Worm (Caenorhabditis elegans) whole organism, L4 larva: Measurements from ENCODE around the gene ZK673.6.

Experiments used
- D1046.2 ChIP-seq: fragments of 200-800 bp; sonication (Bioruptor generic); IDR thresholded peaks from 2 replicates; pipeline ENCODE4 v1.3.6; 2022; ENCODE audit warnings: missing genetic modification characterization, missing compliant biosample characterization
- F10B5.3 ChIP-seq: sonication (generic microtip); optimal IDR thresholded peaks from 2 replicates; lab custom pipeline; 2016; ENCODE audit warnings: mild to moderate bottlenecking, missing genetic modification characterization, missing compliant biosample characterization
- T20F7.1 ChIP-seq: fragments of 200-800 bp; sonication (Bioruptor generic); optimal IDR thresholded peaks from 2 replicates; lab custom pipeline; 2018; ENCODE audit warnings: mild to moderate bottlenecking, missing genetic modification characterization, missing compliant biosample characterization
- aha-1 ChIP-seq: fragments of 150-350 bp; peaks from one replicate; lab custom pipeline; 2014; ENCODE audit warnings: missing biosample characterization, missing genetic modification characterization
- aly-2 ChIP-seq: sonication (generic microtip); optimal IDR thresholded peaks from 2 replicates; lab custom pipeline; 2018; ENCODE audit warnings: missing biosample characterization, missing genetic modification characterization
- ama-1 ChIP-seq: fragments of 150-350 bp; optimal IDR thresholded peaks from 2 replicates; lab custom pipeline; 2014; ENCODE audit warnings: inconsistent platforms, mixed read lengths
- arid-1 ChIP-seq: fragments of 200-800 bp; sonication (Bioruptor generic); conservative IDR thresholded peaks from 2 replicates; pipeline ENCODE4 v1.3.6; 2022; ENCODE audit warnings: missing genetic modification reagents, missing genetic modification characterization, missing compliant biosample characterization
- ceh-44 ChIP-seq: fragments of 200-800 bp; sonication (Bioruptor generic); IDR thresholded peaks from 2 replicates; pipeline ENCODE4 v1.3.6; 2022; ENCODE audit warnings: missing genetic modification reagents, missing genetic modification characterization, missing compliant biosample characterization
- ceh-82 ChIP-seq: sonication (generic microtip); optimal IDR thresholded peaks from 2 replicates; lab custom pipeline; 2017; ENCODE audit warnings: missing biosample characterization, missing genetic modification characterization
- ces-1 ChIP-seq: fragments of 150-350 bp; sonication (generic microtip); optimal IDR thresholded peaks from 4 replicates; lab custom pipeline; 2014; ENCODE audit warnings: missing biosample characterization, missing genetic modification reagents, missing genetic modification characterization
- ctbp-1 ChIP-seq: fragments of 200-800 bp; sonication (Bioruptor generic); IDR thresholded peaks from 2 replicates; pipeline ENCODE4 v1.3.6; 2022; ENCODE audit warnings: missing genetic modification reagents, missing genetic modification characterization, missing compliant biosample characterization
- daf-16 ChIP-seq, 3 experiments: sonication (generic microtip); optimal IDR thresholded peaks; 2 replicates each; lab custom pipeline; 2016 to 2017; ENCODE audit warnings: missing genetic modification characterization in 3 of 3, missing genetic modification reagents in 3 of 3, mild to moderate bottlenecking in 2 of 3, missing compliant biosample characterization in 2 of 3, missing biosample characterization in 1 of 3, moderate library complexity in 1 of 3
- daf-19 ChIP-seq: fragments of 200-800 bp; sonication (Bioruptor generic); conservative IDR thresholded peaks from 2 replicates; pipeline ENCODE4 v1.3.6; 2022; ENCODE audit warnings: missing genetic modification characterization, missing compliant biosample characterization
- dmd-9 ChIP-seq: fragments of 200-800 bp; sonication (Bioruptor generic); IDR thresholded peaks from 2 replicates; pipeline ENCODE4 v1.3.6; 2022; ENCODE audit warnings: missing genetic modification reagents, missing genetic modification characterization, missing compliant biosample characterization
- dpl-1 ChIP-seq: fragments of 150-350 bp; optimal IDR thresholded peaks from 2 replicates; lab custom pipeline; 2014; ENCODE audit warnings: missing biosample characterization, missing genetic modification reagents, missing genetic modification characterization
- dve-1 ChIP-seq: sonication (generic microtip); optimal IDR thresholded peaks from 2 replicates; lab custom pipeline; 2017; ENCODE audit warnings: antibody characterized with exemption, mild to moderate bottlenecking, missing genetic modification characterization, missing compliant biosample characterization; ENCODE audit not compliant: insufficient read depth
- egl-43 ChIP-seq: fragments of 200-800 bp; sonication (Bioruptor generic); IDR thresholded peaks from 2 replicates; pipeline ENCODE4 v1.3.6; 2022; ENCODE audit warnings: missing genetic modification reagents, missing genetic modification characterization, missing compliant biosample characterization
- fos-1 ChIP-seq: fragments of 150-350 bp; optimal IDR thresholded peaks from 2 replicates; lab custom pipeline; 2014; ENCODE audit warnings: missing biosample characterization, missing genetic modification characterization
- hif-1 ChIP-seq, 2 experiments: sonication (generic microtip); optimal IDR thresholded peaks; 2 replicates each; lab custom pipeline; 2016 to 2017; ENCODE audit warnings: missing compliant biosample characterization in 2 of 2, missing genetic modification characterization in 2 of 2, missing genetic modification reagents in 2 of 2, missing genotype in 2 of 2, mild to moderate bottlenecking in 1 of 2
- hlh-30 ChIP-seq: sonication (generic microtip); optimal IDR thresholded peaks from 2 replicates; lab custom pipeline; 2017; ENCODE audit warnings: antibody characterized with exemption, mild to moderate bottlenecking, missing genetic modification characterization, missing compliant biosample characterization; ENCODE audit not compliant: insufficient read depth
- lim-7 ChIP-seq: fragments of 200-800 bp; sonication (Bioruptor generic); IDR thresholded peaks from 2 replicates; pipeline ENCODE4 v1.3.6; 2022; ENCODE audit warnings: missing genetic modification characterization, missing compliant biosample characterization
- lin-1 ChIP-seq: fragments of 200-800 bp; sonication (Bioruptor generic); IDR thresholded peaks from 2 replicates; pipeline ENCODE4 v1.3.6; 2022; ENCODE audit warnings: missing genetic modification reagents, missing genetic modification characterization, missing compliant biosample characterization
- lin-29 ChIP-seq: fragments of 200-800 bp; sonication (Bioruptor generic); IDR thresholded peaks from 2 replicates; pipeline ENCODE4 v1.3.6; 2022; ENCODE audit warnings: missing genetic modification reagents, missing genetic modification characterization, missing compliant biosample characterization
- lir-3 ChIP-seq: sonication (generic microtip); optimal IDR thresholded peaks from 2 replicates; lab custom pipeline; 2016; ENCODE audit warnings: mild to moderate bottlenecking, missing genetic modification characterization, missing compliant biosample characterization
- madf-9 ChIP-seq: fragments of 200-800 bp; sonication (Bioruptor generic); conservative IDR thresholded peaks from 2 replicates; pipeline ENCODE4 v1.3.6; 2022; ENCODE audit warnings: missing genetic modification reagents, missing genetic modification characterization, missing compliant biosample characterization
- mes-2 ChIP-seq: sonication (generic microtip); optimal IDR thresholded peaks from 2 replicates; lab custom pipeline; 2016; ENCODE audit warnings: missing genotype, mild to moderate bottlenecking, missing genetic modification characterization, missing compliant biosample characterization; ENCODE audit not compliant: poor library complexity, severe bottlenecking
- nhr-10 ChIP-seq: fragments of 150-350 bp; optimal IDR thresholded peaks from 2 replicates; lab custom pipeline; 2014; ENCODE audit warnings: missing biosample characterization, missing genetic modification characterization
- nhr-102 ChIP-seq: sonication (generic microtip); optimal IDR thresholded peaks from 2 replicates; lab custom pipeline; 2016; ENCODE audit warnings: mild to moderate bottlenecking, missing genetic modification characterization, moderate library complexity, missing compliant biosample characterization
- nhr-11 ChIP-seq: fragments of 150-350 bp; optimal IDR thresholded peaks from 2 replicates; lab custom pipeline; 2014; ENCODE audit warnings: missing biosample characterization, missing genetic modification characterization
- php-3 ChIP-seq: fragments of 200-800 bp; sonication (Bioruptor generic); IDR thresholded peaks from 2 replicates; pipeline ENCODE4 v1.3.6; 2022; ENCODE audit warnings: missing genetic modification reagents, missing genetic modification characterization, missing compliant biosample characterization
- rbr-2 ChIP-seq: sonication (generic microtip); optimal IDR thresholded peaks from 2 replicates; lab custom pipeline; 2016; ENCODE audit warnings: missing genotype, missing genetic modification characterization, missing compliant biosample characterization
- spr-1 ChIP-seq: sonication (generic microtip); optimal IDR thresholded peaks from 2 replicates; lab custom pipeline; 2016; ENCODE audit warnings: mild to moderate bottlenecking, missing genetic modification characterization, missing compliant biosample characterization
- spr-3 ChIP-seq: fragments of 200-800 bp; sonication (Bioruptor generic); optimal IDR thresholded peaks from 2 replicates; lab custom pipeline; 2018; ENCODE audit warnings: mild to moderate bottlenecking, missing genetic modification characterization, missing compliant biosample characterization
- unc-62 ChIP-seq, 3 experiments: fragments of 150-350 bp in 1 of 3; sonication (generic microtip); optimal IDR thresholded peaks in 2 of 3; peaks in 1 of 3; 1 replicate in 1 of 3; 2 replicates in 2 of 3; lab custom pipeline; 2014 to 2017; ENCODE audit warnings: missing biosample characterization in 3 of 3, missing genetic modification characterization in 3 of 3, missing genetic modification reagents in 3 of 3, missing genotype in 1 of 3
- zfp-3 ChIP-seq: fragments of 200-800 bp; sonication (Bioruptor generic); conservative IDR thresholded peaks from 2 replicates; pipeline ENCODE4 v1.3.6; 2022; ENCODE audit warnings: missing genetic modification reagents, missing genetic modification characterization, missing compliant biosample characterization
- zip-2 ChIP-seq: fragments of 150-350 bp; optimal IDR thresholded peaks from 2 replicates; lab custom pipeline; 2014; ENCODE audit warnings: missing biosample characterization, missing genetic modification characterization
- ztf-11 ChIP-seq: fragments of 150-350 bp; optimal IDR thresholded peaks from 2 replicates; lab custom pipeline; 2014; ENCODE audit warnings: missing biosample characterization, missing genetic modification characterization

ZK673.6 gene

ce11 chrII:10464230-10464920 lies at the start of gene ZK673.6, which contains the start of gene sdz-37:
Gene ZK673.6 (minus strand): TSS chrII:10464330.
Gene sdz-37 (plus strand): TSS chrII:10464870.
- no peak for TF ChIP-seq egl-43 (GFP tag; lab: Robert Waterston, UW)
- no peak for TF ChIP-seq nhr-102 (tag; lab: Kevin White, UChicago)
- TF ChIP-seq D1046.2 (GFP tag; lab: Robert Waterston, UW): no peak
- no peak for TF ChIP-seq dmd-9
- no peak for TF ChIP-seq ces-1 (GFP tag; lab: Kevin White, UChicago)
- no peak for TF ChIP-seq php-3 (GFP tag; lab: Robert Waterston, UW)
- TF ChIP-seq F10B5.3: no peak
- no peak for TF ChIP-seq mes-2
- no peak for TF ChIP-seq fos-1 (tag; lab: Kevin White, UChicago)
- no peak for TF ChIP-seq T20F7.1 (GFP tag; lab: Kevin White, UChicago)
- TF ChIP-seq nhr-11 (tag; lab: Kevin White, UChicago): no peak
- TF ChIP-seq zip-2 (tag; lab: Kevin White, UChicago): no peak
- TF ChIP-seq spr-3: no peak
- TF ChIP-seq lin-29 (GFP tag; lab: Robert Waterston, UW): no peak
- no peak for TF ChIP-seq aly-2
- no peak for TF ChIP-seq ceh-82 (tag; lab: Kevin White, UChicago)
- no peak for TF ChIP-seq ztf-11 (tag; lab: Kevin White, UChicago)
- TF ChIP-seq, all 104 proteins: peak for 0

ce11 chrII:10513377-10513776 lies 49.2 kb upstream of the ZK673.6 start:
- TF ChIP-seq unc-62 (GFP tag; optimal IDR thresholded peaks at IDR 0.05 in 1 of 2; lab: Kevin White, UChicago) (peak in 1 of 2 experiments; percentile 94), unc-62 (tag; optimal IDR thresholded peaks at IDR 0.05; lab: Kevin White, UChicago) (no peak), ama-1 (lab: Kevin White, UChicago) (peak; percentile 35), nhr-10 (no peak), arid-1 (GFP tag; lab: Robert Waterston, UW) (no peak)

ce11 chrII:10510242-10510641 lies 46.1 kb upstream of the ZK673.6 start, which contains the start of gene F59B10.3:
Gene F59B10.3 (plus strand): TSS chrII:10510542.
- TF ChIP-seq ceh-44: no peak
- 0 out of 2 replicates have a peak, but pooled peaks have one; percentile 27 for TF ChIP-seq madf-9 (GFP tag; lab: Robert Waterston, UW)
- no peak for TF ChIP-seq hlh-30
- TF ChIP-seq, all 104 proteins: peak for 1

- TF ChIP-seq zfp-3 (GFP tag; lab: Robert Waterston, UW) (no peak), lin-1 (GFP tag; lab: Robert Waterston, UW) (no peak), hif-1 (tag; optimal IDR thresholded peaks at IDR 0.05; lab: Kevin White, UChicago) (no peak), ztf-11 (tag; lab: Kevin White, UChicago) (no peak), daf-19 (GFP tag; lab: Robert Waterston, UW) (no peak), nhr-10 (no peak), dve-1 (tag; lab: Kevin White, UChicago) (no peak), rbr-2 (tag; lab: Kevin White, UChicago) (no peak), lim-7 (GFP tag; lab: Robert Waterston, UW) (no peak), ctbp-1 (GFP tag; lab: Robert Waterston, UW) (no peak), lir-3 (tag; lab: Kevin White, UChicago) (no peak), daf-16 (GFP tag; optimal IDR thresholded peaks at IDR 0.05; lab: Kevin White, UChicago) (no peak), daf-16 (tag; optimal IDR thresholded peaks at IDR 0.05; lab: Kevin White, UChicago) (no peak), dpl-1 (no peak), aha-1 (tag; lab: Kevin White, UChicago) (no peak), spr-1 (tag; lab: Kevin White, UChicago) (no peak), F10B5.3 (no peak)
These were observed 45.6 kb upstream of the ZK673.6 start, which contains the start of gene F59B10.2 for ce11 chrII:10509746-10510145. Gene F59B10.2 (minus strand): TSS chrII:10509846.
